Fruit fly (Drosophila melanogaster): ENCODE results near the gene COX7AL2.

Gene COX7AL2

DNA sequence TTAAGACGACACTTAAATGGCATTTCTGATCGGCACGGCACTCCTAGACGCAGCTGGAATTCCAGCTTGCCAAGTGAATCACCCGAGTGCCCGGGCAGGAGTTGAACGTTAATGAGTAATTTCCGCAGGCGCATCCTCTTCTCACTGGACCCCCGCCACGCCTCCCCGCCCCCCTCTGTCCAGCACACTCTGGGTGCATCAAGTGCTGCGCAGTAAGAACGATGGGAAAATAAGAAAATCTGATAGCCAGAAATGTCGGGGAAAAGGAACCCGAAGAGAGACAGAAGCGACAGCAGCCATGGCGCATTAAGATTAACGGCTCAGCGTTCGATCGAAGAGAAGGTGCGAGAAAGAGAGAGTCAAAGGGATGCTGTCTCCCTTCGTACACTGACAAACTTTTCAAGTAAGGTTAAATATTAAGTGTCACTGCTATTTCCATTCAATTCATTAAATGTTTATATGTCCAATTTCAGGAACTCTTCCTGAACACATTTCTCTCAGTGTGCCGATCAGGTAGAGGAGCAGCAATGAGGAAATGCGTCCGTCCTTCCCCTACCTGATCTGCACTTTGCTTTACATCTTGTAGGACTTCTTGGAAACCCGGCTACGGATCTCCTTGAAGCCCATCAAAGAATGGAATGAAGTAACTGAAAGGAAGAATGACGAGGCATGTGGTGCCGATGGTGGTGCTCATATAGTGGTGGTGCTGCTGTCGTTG lies 33.0 kb downstream of the COX7AL2 start:
- TF ChIP-seq noc (tag; optimal IDR thresholded peaks at IDR 0.05) = no peak

DNA sequence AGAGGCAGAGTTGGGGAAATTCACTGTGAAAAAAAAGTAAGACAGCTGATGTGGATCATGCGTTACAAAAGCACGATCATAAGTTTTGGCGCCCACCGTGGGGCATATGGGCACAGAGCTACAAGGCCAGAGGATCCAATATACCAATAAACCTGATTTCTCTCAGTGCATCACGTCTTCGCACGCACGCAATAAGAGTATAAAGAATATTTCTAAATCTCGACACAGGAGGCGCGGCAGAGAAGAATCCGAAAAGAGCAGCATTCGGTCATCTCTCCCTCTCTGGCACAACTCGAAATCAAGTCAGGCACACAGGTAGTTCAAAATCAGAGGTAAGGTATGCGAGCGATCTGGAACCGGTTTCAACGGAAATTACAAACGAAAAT lies 34.2 kb downstream of the COX7AL2 start:
- peak; percentile 68 for TF ChIP-seq noc (tag; optimal IDR thresholded peaks at IDR 0.05)

DNA sequence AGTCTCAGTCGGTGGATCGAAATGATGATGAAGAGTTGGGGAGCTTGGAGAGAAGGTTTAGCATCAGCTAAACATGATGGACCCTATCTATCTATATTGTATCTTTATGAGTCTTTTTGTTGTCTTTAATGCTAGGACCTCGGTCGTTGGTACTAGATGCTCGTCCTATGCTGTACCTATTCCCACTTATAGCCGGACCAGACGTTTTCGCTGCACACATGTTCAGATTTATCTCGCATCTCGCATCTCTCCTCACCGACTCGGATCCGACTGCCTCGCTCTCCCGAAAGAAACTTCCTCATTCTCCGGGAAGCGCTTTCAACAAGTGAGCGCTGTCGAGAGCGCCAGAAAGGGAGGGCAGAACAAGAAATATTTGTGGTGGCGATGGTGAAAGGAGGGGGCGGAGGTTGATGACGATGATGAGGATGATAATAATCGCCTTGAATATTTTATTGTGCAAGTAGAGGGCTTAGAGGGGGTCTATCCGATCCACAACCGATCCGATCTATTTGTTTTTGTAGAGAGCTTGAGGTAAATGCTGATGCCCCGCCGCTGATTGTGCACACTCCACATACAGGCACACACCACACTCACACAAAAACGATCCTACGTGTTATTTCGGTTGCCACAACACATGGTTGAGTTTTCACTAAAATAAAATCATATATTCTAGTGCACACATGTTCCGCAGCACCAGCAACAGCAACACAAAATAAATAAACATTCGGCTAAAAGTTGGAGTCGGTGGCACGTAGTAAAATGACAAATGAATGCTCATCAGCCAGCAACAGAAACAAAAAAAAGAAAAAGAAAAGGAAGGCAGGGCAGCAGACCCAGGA lies 34.8 kb downstream of the COX7AL2 start:
- no peak for TF ChIP-seq noc (tag; optimal IDR thresholded peaks at IDR 0.05)

DNA sequence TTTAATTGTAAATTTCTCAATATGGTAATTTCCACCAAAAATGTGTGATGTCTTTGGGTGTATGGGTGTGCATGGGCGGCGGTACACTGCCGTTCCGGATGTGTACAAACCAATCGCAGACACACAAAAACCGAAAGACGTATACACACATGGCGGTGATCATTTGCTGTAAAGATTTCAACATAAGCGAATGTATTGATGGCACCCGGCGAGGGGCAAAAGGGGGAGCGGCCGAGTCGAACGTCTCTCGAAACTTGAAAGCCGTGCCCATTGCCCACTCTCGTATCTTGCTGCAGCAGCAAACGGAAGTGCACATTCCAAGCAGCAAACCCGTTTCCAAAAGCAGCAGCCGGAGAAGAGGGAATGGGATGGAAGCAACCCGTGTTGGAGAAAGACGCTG lies 35.4 kb downstream of the COX7AL2 start:
- no peak for TF ChIP-seq noc (tag; optimal IDR thresholded peaks at IDR 0.05)

DNA sequence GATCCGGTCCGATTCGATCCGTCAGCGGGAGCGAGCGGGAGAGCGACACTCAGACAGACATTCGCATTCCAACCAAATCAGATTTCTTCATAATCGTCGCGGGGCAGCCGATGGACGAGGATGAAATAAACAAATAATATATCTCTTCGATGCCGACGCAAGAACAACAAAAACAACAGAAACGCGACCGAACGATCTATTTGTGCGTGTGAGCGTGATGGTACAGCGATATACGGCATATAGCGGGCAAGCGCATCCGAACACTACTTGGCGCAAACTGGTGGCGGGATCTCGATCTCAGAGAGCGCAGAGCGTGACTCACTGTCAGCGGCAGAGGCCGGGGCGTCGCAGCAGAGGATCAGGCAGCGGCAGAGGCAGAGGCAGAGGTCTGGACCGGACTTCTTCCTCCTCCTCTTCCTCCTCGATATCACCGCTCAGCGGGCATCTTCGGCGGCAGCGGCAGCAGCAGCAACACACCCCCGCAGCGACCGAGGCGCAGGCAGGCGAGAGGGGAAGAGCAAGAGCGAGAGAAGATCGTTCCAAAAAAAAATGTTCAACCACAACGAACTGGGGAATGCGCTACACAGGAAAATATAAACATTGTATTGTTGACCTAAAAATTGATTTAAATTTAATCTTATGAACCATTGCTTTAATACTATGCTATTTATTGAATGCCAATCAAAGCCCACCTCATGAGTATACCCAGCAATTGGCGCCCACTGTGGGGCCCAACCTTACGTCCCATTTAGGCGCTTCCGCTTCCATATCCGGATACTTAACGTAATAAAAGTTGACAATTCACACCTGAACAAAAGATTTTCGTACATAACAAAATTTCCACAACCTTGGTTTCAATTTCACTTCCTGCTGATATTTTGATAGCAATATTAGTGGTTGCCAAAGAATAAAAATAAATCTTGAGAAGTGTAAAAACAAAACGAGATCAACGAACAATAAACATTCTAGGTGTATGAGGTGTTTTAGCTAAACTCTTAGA lies 36.2 kb downstream of the COX7AL2 start:
- peak; percentile 24 for TF ChIP-seq noc (tag; optimal IDR thresholded peaks at IDR 0.05)

DNA sequence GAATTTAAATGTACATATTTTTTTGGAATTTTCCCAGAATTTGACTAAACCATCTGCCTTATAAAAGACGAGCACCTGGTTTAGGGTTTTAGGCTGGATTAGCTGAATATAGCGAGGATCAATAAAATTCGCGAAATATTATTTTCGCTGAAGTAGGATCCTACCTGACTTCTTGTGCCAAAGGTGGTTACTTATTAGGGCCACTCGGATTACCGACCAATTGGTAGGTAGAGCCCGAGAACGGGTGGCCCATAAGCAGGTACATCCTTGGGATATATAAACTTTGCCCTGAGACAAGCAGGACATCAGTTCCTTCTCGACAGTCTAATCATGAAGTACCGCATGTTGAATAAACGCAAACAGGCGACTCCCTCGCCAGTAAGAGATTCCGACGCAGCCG lies 42.3 kb downstream of the COX7AL2 start, which contains the start of gene CG15382:
CG15382 (plus strand) TSS at position 301 of the 400 bp plus-strand sequence.
- no peak for TF ChIP-seq noc (tag; optimal IDR thresholded peaks at IDR 0.05)

DNA sequence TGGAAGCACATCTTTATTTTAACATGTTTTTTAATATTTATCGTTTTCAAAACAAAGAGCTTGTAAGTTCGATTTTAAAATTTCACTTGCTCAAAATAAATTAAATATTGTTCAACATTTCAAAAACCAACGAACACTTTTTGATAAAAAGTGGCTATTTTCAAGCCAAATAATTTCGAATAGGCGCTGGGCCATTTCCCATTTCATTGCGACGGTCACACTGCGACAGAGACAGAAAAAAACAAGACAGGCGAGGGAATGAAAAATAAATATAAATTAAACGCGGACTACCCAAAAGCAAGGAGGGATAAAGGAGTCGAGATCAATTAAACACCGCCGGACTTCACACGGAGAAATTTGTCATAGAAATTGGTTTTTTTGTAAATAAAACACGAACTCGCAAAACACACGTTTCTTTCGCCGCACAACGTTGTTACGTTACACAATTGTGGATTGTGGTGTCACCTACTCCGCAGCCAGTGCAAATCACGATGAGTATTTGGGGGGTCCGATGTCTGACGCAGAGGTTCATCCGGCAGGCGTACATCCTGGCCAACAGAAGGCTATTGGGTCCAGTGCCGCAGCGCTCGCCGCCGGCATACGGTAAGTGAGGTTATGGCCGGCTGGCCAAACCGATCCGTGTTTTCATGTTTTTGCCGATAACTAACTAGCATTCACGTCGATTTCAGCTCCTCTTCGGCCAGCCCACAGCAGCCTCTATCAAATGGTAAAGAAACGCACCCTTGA lies 46.0 kb downstream of the COX7AL2 start, which contains the start of gene AIF:
AIF (plus strand) TSS at position 211 of the 747 bp plus-strand sequence.
- TF ChIP-seq noc (tag; optimal IDR thresholded peaks at IDR 0.05) = no peak

DNA sequence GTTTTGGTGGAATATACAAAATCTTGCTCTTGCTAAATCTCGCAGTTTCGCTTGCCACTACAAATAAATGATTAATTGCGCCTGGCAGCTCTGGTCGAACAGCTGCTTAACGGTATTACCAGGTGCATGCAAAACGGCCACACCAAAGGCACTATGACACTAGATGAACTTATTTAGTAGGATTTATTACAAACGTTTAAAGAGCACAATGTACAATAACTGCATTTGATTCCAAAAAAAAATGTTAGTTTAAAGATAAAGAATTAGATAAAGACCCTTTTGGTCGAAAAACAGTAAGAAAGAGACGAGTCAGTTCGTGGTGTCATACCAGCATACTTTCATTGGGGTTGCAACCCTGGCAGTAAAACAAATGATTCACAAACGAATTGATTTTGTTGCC lies 50.5 kb downstream of the COX7AL2 start, which contains the start of the genes CG11723 and Tbcd:
CG11723 (minus strand) TSS at position 68 of the 400 bp plus-strand sequence.
Tbcd (plus strand) TSS at position 311 of the 400 bp plus-strand sequence.
- no peak for TF ChIP-seq noc (tag; optimal IDR thresholded peaks at IDR 0.05)

DNA sequence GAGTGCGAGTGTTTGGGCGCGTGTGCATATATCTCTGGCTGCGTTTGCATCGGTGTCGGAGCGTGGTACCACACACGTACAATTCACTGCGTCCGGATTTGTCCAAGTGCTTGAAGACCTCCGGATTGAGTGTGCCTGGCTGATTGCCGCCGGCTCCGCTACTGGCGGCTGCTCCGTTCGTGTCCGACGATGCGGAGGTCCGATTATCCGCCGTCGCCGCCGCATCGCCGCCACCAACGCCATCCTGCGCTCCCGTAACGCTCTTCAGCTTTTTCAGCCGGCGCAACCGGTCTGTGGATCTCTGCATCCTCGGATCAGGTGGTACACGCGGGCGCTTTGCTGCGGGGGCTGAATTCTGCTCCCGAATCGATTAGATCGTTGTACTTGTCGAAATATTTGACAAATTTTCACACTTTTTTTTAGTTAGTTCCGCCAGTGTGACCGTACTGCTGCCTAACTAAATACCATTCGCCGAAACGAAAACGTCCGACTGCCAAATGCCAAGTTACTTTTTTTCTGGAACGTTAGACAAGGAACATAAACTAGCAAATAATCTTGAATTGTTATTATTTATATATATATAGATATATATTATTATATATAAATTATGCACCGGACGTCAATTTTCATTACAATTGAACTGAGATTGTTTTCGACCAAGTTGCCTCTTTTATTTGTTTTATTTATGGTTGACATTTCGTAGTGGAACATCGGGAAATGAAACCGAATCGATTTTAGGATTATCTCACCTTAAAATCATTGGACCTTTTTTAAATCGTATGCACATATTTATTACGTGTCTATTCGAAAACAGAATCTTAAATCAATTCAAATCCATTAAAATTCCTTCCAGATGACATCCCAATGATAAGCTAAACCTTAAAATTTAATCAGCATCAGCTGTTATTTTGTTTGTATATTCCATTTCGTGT lies 52.7 kb downstream of the COX7AL2 start, which contains the start of gene tho2:
tho2 (minus strand) TSS at position 463 of the 932 bp plus-strand sequence.
- no peak for TF ChIP-seq noc (tag; optimal IDR thresholded peaks at IDR 0.05)

All from whole organism, larva.